Fruit fly (Drosophila melanogaster) whole organism: ENCODE measurements around the gene CG13829.

Experiments used
- CG8478 ChIP-seq: fragments of >200 bp; optimal IDR thresholded peaks from 2 replicates; lab custom pipeline; 2018; ENCODE audit warnings: inconsistent platforms
- Dll ChIP-seq: fragments of >200 bp; optimal IDR thresholded peaks from 2 replicates; lab custom pipeline; 2017
- EcR ChIP-seq, 2 experiments: fragments of >200 bp; optimal IDR thresholded peaks; 2 replicates each; lab custom pipeline; 2017; ENCODE audit warnings: missing biosample characterization in 2 of 2, missing genetic modification characterization in 2 of 2, missing genetic modification reagents in 2 of 2
- pan ChIP-seq: fragments of >200 bp; optimal IDR thresholded peaks from 2 replicates; lab custom pipeline; 2017
- psq ChIP-seq: fragments of >200 bp; optimal IDR thresholded peaks from 2 replicates; lab custom pipeline; 2017

DNA sequence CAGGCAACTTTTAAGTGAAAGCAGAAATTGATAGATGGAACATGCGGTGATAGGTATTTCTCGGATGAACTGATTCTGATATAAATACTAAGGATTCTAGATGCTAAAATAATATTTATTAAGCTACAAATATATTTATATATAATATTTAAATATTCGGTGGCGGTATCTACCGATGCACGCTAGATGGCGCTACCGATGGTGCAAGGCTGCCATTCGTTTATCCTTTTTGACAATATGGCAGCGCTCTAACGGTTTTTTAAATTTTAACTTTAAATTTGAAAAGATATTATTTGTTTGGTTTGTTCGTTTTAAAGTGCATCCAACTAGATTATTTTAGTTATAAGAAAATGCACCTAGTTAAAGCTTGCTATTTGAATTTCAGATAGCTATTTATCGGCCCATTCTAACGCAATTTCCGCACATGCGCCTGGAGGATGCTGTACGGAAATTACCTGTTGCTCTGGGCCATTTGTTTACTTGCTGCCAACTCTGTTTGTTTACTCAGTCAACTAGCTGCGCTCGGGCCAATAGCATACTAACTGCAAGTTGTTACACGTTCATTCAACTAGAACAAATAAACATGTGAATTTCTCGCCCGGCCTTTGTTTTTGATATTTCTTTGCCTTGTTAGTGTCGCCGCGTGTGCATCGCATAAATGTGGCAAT, 1.7 kb downstream of the CG13829 start, which contains the start of gene VhaAC39-2:
- no peak for TF ChIP-seq pan (lab: Kevin White, UChicago)
- TF ChIP-seq EcR (GFP tag; optimal IDR thresholded peaks at IDR 0.05; lab: Kevin White, UChicago): no peak
- TF ChIP-seq psq (lab: Kevin White, UChicago): no peak
- TF ChIP-seq CG8478 (lab: Kevin White, UChicago): no peak
- no peak for TF ChIP-seq Dll (lab: Kevin White, UChicago)
